Worm (Caenorhabditis elegans) whole organism, L1 larva: ENCODE measurements around the gene T10G3.3.
A peak's percentile ranks its signal among the peaks of the same experiment; 100 is the strongest.

Experiments
- C04F5.9 ChIP-seq: sonication (generic microtip); optimal IDR thresholded peaks from 2 replicates; lab custom pipeline; 2016; ENCODE audit warnings: missing genetic modification characterization, missing compliant biosample characterization
- F16B12.6 ChIP-seq: fragments of 150-350 bp; optimal IDR thresholded peaks from 2 replicates; lab custom pipeline; 2014; ENCODE audit warnings: missing biosample characterization, missing genetic modification characterization
- Y116A8C.19 ChIP-seq: sonication (generic microtip); optimal IDR thresholded peaks from 2 replicates; lab custom pipeline; 2016; ENCODE audit warnings: missing compliant biosample characterization, missing genetic modification characterization, borderline replicate concordance
- aha-1 ChIP-seq: fragments of 150-350 bp; optimal IDR thresholded peaks from 2 replicates; lab custom pipeline; 2014; ENCODE audit warnings: missing biosample characterization, missing genetic modification characterization
- aly-2 ChIP-seq: fragments of 150-350 bp; optimal IDR thresholded peaks from 2 replicates; lab custom pipeline; 2014; ENCODE audit warnings: missing biosample characterization, missing genetic modification characterization
- ama-1 ChIP-seq: fragments of 150-350 bp; optimal IDR thresholded peaks from 2 replicates; lab custom pipeline; 2014
- ceh-63 ChIP-seq: fragments of 200-800 bp; sonication (Bioruptor generic); optimal IDR thresholded peaks from 2 replicates; lab custom pipeline; 2018; ENCODE audit warnings: mild to moderate bottlenecking, missing genetic modification characterization, missing compliant biosample characterization
- ces-1 ChIP-seq: fragments of 150-350 bp; optimal IDR thresholded peaks from 2 replicates; lab custom pipeline; 2014; ENCODE audit warnings: missing biosample characterization, missing genetic modification reagents, missing genetic modification characterization
- dpl-1 ChIP-seq, 3 experiments: fragments of 150-350 bp in 2 of 3; sonication (generic microtip) in 1 of 3; optimal IDR thresholded peaks; 2 replicates each; lab custom pipeline; 2014 to 2017; ENCODE audit warnings: missing biosample characterization in 3 of 3, missing genetic modification characterization in 3 of 3, missing genetic modification reagents in 3 of 3
- dsc-1 ChIP-seq: sonication (generic microtip); optimal IDR thresholded peaks from 2 replicates; lab custom pipeline; 2016; ENCODE audit warnings: mild to moderate bottlenecking, missing genetic modification characterization, missing compliant biosample characterization
- efl-1 ChIP-seq, 4 experiments: fragments of 150-350 bp; optimal IDR thresholded peaks in 3 of 4; peaks in 1 of 4; 1 replicate in 1 of 4; 2 replicates in 3 of 4; lab custom pipeline; 2014; ENCODE audit warnings: missing biosample characterization in 2 of 4, missing genetic modification characterization in 2 of 4, missing genetic modification reagents in 2 of 4
- egl-13 ChIP-seq: sonication (generic microtip); optimal IDR thresholded peaks from 2 replicates; lab custom pipeline; 2016; ENCODE audit warnings: missing genotype, missing genetic modification reagents, missing genetic modification characterization, missing compliant biosample characterization
- elt-2 ChIP-seq: sonication (generic microtip); optimal IDR thresholded peaks from 2 replicates; lab custom pipeline; 2016; ENCODE audit warnings: missing genetic modification characterization, mild to moderate bottlenecking, inconsistent platforms, missing compliant biosample characterization, missing genetic modification reagents
- elt-3 ChIP-seq, 6 experiments: fragments of 150-350 bp in 1 of 6; sonication (generic microtip); optimal IDR thresholded peaks; 2 replicates each; lab custom pipeline; 2017 to 2018; ENCODE audit warnings: missing biosample characterization in 6 of 6, missing genetic modification characterization in 6 of 6, inconsistent platforms in 1 of 6
- ets-5 ChIP-seq: fragments of 200-800 bp; sonication (Bioruptor generic); IDR thresholded peaks from 2 replicates; pipeline ENCODE4 v1.3.6; 2022; ENCODE audit warnings: missing genetic modification characterization, missing compliant biosample characterization
- fkh-10 ChIP-seq: sonication (generic microtip); optimal IDR thresholded peaks from 2 replicates; lab custom pipeline; 2017; ENCODE audit warnings: missing biosample characterization, missing genetic modification reagents, missing genetic modification characterization
- fos-1 ChIP-seq: fragments of 150-350 bp; optimal IDR thresholded peaks from 2 replicates; lab custom pipeline; 2014; ENCODE audit warnings: missing biosample characterization, missing genetic modification characterization
- hlh-17 ChIP-seq: fragments of 200-800 bp; sonication (Bioruptor generic); optimal IDR thresholded peaks from 2 replicates; lab custom pipeline; 2018; ENCODE audit warnings: missing genetic modification characterization, mild to moderate bottlenecking, missing compliant biosample characterization, moderate library complexity, borderline replicate concordance
- hlh-4 ChIP-seq: sonication (generic microtip); optimal IDR thresholded peaks from 2 replicates; lab custom pipeline; 2016; ENCODE audit warnings: mild to moderate bottlenecking, missing genetic modification characterization, missing compliant biosample characterization
- hpl-2 ChIP-seq: fragments of 150-350 bp; optimal IDR thresholded peaks from 2 replicates; lab custom pipeline; 2014; ENCODE audit warnings: missing biosample characterization, missing genetic modification reagents, missing genetic modification characterization
- irx-1 ChIP-seq: sonication (generic microtip); optimal IDR thresholded peaks from 2 replicates; lab custom pipeline; 2016; ENCODE audit warnings: missing genetic modification characterization, missing compliant biosample characterization
- isw-1 ChIP-seq: fragments of 200-800 bp; sonication (Bioruptor generic); IDR thresholded peaks from 2 replicates; pipeline ENCODE4 v1.3.6; 2022; ENCODE audit warnings: missing genetic modification characterization, missing compliant biosample characterization
- lin-13 ChIP-seq: fragments of 150-350 bp; optimal IDR thresholded peaks from 2 replicates; lab custom pipeline; 2014; ENCODE audit warnings: missing biosample characterization, missing genetic modification reagents, missing genetic modification characterization
- lin-14 ChIP-seq: fragments of 200-800 bp; sonication (Bioruptor generic); optimal IDR thresholded peaks from 2 replicates; lab custom pipeline; 2018; ENCODE audit warnings: mild to moderate bottlenecking, missing genetic modification characterization, moderate library complexity, missing compliant biosample characterization
- lin-15B ChIP-seq: fragments of 150-350 bp; sonication (generic microtip); optimal IDR thresholded peaks from 3 replicates; lab custom pipeline; 2014; ENCODE audit warnings: missing biosample characterization, missing genetic modification characterization
- lin-35 ChIP-seq, 2 experiments: fragments of 150-350 bp; optimal IDR thresholded peaks; 2 replicates each; lab custom pipeline; 2014; ENCODE audit warnings: missing biosample characterization in 2 of 2, missing genetic modification characterization in 2 of 2, missing genetic modification reagents in 2 of 2
- lir-3 ChIP-seq: sonication (generic microtip); optimal IDR thresholded peaks from 2 replicates; lab custom pipeline; 2016; ENCODE audit warnings: mild to moderate bottlenecking, missing genetic modification characterization, moderate library complexity, missing compliant biosample characterization; ENCODE audit not compliant: poor library complexity
- lsy-2 ChIP-seq, 2 experiments: fragments of 150-350 bp; optimal IDR thresholded peaks; 2 replicates each; lab custom pipeline; 2014; ENCODE audit warnings: missing biosample characterization in 2 of 2, missing genetic modification characterization in 2 of 2
- mab-9 ChIP-seq: fragments of 200-800 bp; sonication (Bioruptor generic); IDR thresholded peaks from 2 replicates; pipeline ENCODE4 v1.3.6; 2022; ENCODE audit warnings: missing genetic modification reagents, missing genetic modification characterization, missing compliant biosample characterization
- mdl-1 ChIP-seq, 2 experiments: fragments of 150-350 bp; optimal IDR thresholded peaks; 2 replicates each; lab custom pipeline; 2014 to 2017; ENCODE audit warnings: missing biosample characterization in 2 of 2, missing genetic modification characterization in 2 of 2, inconsistent platforms in 1 of 2
- mef-2 ChIP-seq: fragments of 150-350 bp; optimal IDR thresholded peaks from 2 replicates; lab custom pipeline; 2014; ENCODE audit warnings: missing biosample characterization, missing genetic modification characterization
- mep-1 ChIP-seq: fragments of 150-350 bp; optimal IDR thresholded peaks from 2 replicates; lab custom pipeline; 2014; ENCODE audit warnings: missing biosample characterization, missing genetic modification characterization
- nhr-11 ChIP-seq: fragments of 150-350 bp; optimal IDR thresholded peaks from 2 replicates; lab custom pipeline; 2014; ENCODE audit warnings: missing biosample characterization, missing genetic modification characterization
- nhr-19 ChIP-seq: fragments of 200-800 bp; sonication (Bioruptor generic); conservative IDR thresholded peaks from 2 replicates; pipeline ENCODE4 v1.3.6; 2022; ENCODE audit warnings: missing genetic modification characterization, missing compliant biosample characterization
- nhr-28 ChIP-seq: fragments of 150-350 bp; optimal IDR thresholded peaks from 2 replicates; lab custom pipeline; 2014; ENCODE audit warnings: missing biosample characterization, missing genetic modification characterization
- nhr-77 ChIP-seq: fragments of 150-350 bp; optimal IDR thresholded peaks from 2 replicates; lab custom pipeline; 2014; ENCODE audit warnings: missing biosample characterization, missing genetic modification characterization
- nhr-85 ChIP-seq: sonication (generic microtip); peaks from one replicate; lab custom pipeline; 2016; ENCODE audit warnings: missing genetic modification characterization, inconsistent platforms, missing compliant biosample characterization
- pax-3 ChIP-seq: fragments of 200-800 bp; sonication (Bioruptor generic); optimal IDR thresholded peaks from 2 replicates; lab custom pipeline; 2018; ENCODE audit warnings: mild to moderate bottlenecking, missing genetic modification characterization, moderate library complexity, missing compliant biosample characterization
- rnt-1 ChIP-seq: sonication (generic microtip); optimal IDR thresholded peaks from 2 replicates; lab custom pipeline; 2016; ENCODE audit warnings: mild to moderate bottlenecking, missing genetic modification characterization, moderate library complexity, missing compliant biosample characterization
- skn-1 ChIP-seq: fragments of 150-350 bp; optimal IDR thresholded peaks from 2 replicates; lab custom pipeline; 2014; ENCODE audit warnings: missing biosample characterization, missing genetic modification characterization
- snpc-4 ChIP-seq: fragments of 150-350 bp; optimal IDR thresholded peaks from 2 replicates; lab custom pipeline; 2014; ENCODE audit warnings: missing biosample characterization, missing genetic modification characterization
- snu-23 ChIP-seq: sonication (generic microtip); optimal IDR thresholded peaks from 2 replicates; lab custom pipeline; 2016; ENCODE audit warnings: missing genetic modification characterization, missing compliant biosample characterization
- sox-4 ChIP-seq: sonication (generic microtip); optimal IDR thresholded peaks from 2 replicates; lab custom pipeline; 2016; ENCODE audit warnings: missing genetic modification characterization, missing compliant biosample characterization
- sptf-1 ChIP-seq: fragments of 150-350 bp; optimal IDR thresholded peaks from 2 replicates; lab custom pipeline; 2014; ENCODE audit warnings: missing biosample characterization, missing genetic modification characterization
- sup-37 ChIP-seq: fragments of 200-800 bp; sonication (Bioruptor generic); optimal IDR thresholded peaks from 2 replicates; lab custom pipeline; 2018; ENCODE audit warnings: mild to moderate bottlenecking, missing genetic modification characterization, missing compliant biosample characterization
- swsn-7 ChIP-seq: sonication (generic microtip); optimal IDR thresholded peaks from 2 replicates; lab custom pipeline; 2016; ENCODE audit warnings: missing genetic modification characterization, missing compliant biosample characterization
- tbx-2 ChIP-seq: sonication (generic microtip); optimal IDR thresholded peaks from 2 replicates; lab custom pipeline; 2016; ENCODE audit warnings: missing genetic modification characterization, missing compliant biosample characterization
- tlp-1 ChIP-seq: fragments of 150-350 bp; optimal IDR thresholded peaks from 2 replicates; lab custom pipeline; 2014; ENCODE audit warnings: missing biosample characterization, missing genetic modification characterization
- unc-130 ChIP-seq: fragments of 150-350 bp; optimal IDR thresholded peaks from 2 replicates; lab custom pipeline; 2017; ENCODE audit warnings: missing biosample characterization, missing genetic modification characterization, inconsistent platforms
- xbp-1 ChIP-seq: sonication (generic microtip); optimal IDR thresholded peaks from 2 replicates; lab custom pipeline; 2016; ENCODE audit warnings: missing genetic modification characterization, missing compliant biosample characterization
- zip-4 ChIP-seq: fragments of 200-800 bp; sonication (Bioruptor generic); optimal IDR thresholded peaks from 2 replicates; lab custom pipeline; 2018; ENCODE audit warnings: mild to moderate bottlenecking, missing genetic modification characterization, moderate library complexity, missing compliant biosample characterization
- ztf-11 ChIP-seq, 2 experiments: sonication (generic microtip); optimal IDR thresholded peaks; 2 replicates each; lab custom pipeline; 2016 to 2017; ENCODE audit warnings: missing genetic modification characterization in 2 of 2, missing biosample characterization in 1 of 2, missing compliant biosample characterization in 1 of 2
- ztf-4 ChIP-seq: fragments of 150-350 bp; optimal IDR thresholded peaks from 2 replicates; lab custom pipeline; 2014; ENCODE audit warnings: missing biosample characterization, missing genetic modification characterization

Gene T10G3.3

ce11 chrV:13462974-13463373 lies 27.0 kb downstream of the T10G3.3 start, which contains the start of gene frm-10:
frm-10 (plus strand) TSS chrV:13463207.
- TF ChIP-seq aly-2 (no peak), sup-37 (GFP tag; lab: Kevin White, UChicago) (no peak), skn-1 (tag; lab: Kevin White, UChicago) (peak; percentile 79), lin-14 (GFP tag; lab: Kevin White, UChicago) (peak; percentile 88), fkh-10 (no peak), F16B12.6 (tag; lab: Kevin White, UChicago) (peak; percentile 60), nhr-77 (tag; lab: Kevin White, UChicago) (peak; percentile 44), snu-23 (GFP tag; lab: Kevin White, UChicago) (peak; percentile 75), swsn-7 (tag; lab: Kevin White, UChicago) (peak; percentile 62), unc-130 (tag; lab: Kevin White, UChicago) (no peak), mep-1 (peak; percentile 54), lin-13 (GFP tag; lab: Kevin White, UChicago) (peak; percentile 43), isw-1 (GFP tag; lab: Robert Waterston, UW) (peak; percentile 23; the same call in 1 of the 2 replicates), snpc-4 (tag; lab: Kevin White, UChicago) (peak; percentile 31), ets-5 (GFP tag; lab: Robert Waterston, UW) (no peak), sox-4 (tag; lab: Kevin White, UChicago) (no peak), tlp-1 (tag; lab: Kevin White, UChicago) (no peak), xbp-1 (peak; percentile 30), nhr-28 (tag; lab: Kevin White, UChicago) (peak; percentile 28), ztf-4 (no peak), dsc-1 (peak; percentile 20), ztf-11 (tag; optimal IDR thresholded peaks at IDR 0.05; lab: Kevin White, UChicago) (no peak), dpl-1 (GFP tag; optimal IDR thresholded peaks at IDR 0.05; lab: Kevin White, UChicago) (peak; percentile 44 to 65 (median 61)), ama-1 (lab: Kevin White, UChicago) (no peak), egl-13 (tag; lab: Kevin White, UChicago) (no peak), fos-1 (tag; lab: Kevin White, UChicago) (no peak), rnt-1 (tag; lab: Kevin White, UChicago) (peak; percentile 72), efl-1 (optimal IDR thresholded peaks at IDR 0.05; lab: Kevin White, UChicago) (peak; percentile 54 to 71), efl-1 (GFP tag; optimal IDR thresholded peaks at IDR 0.05 in 1 of 2; lab: Kevin White, UChicago) (peak; percentile 50 to 95), hlh-4 (no peak), mab-9 (GFP tag; lab: Robert Waterston, UW) (no peak), aha-1 (no peak), tbx-2 (tag; lab: Kevin White, UChicago) (peak; percentile 45), nhr-11 (tag; lab: Kevin White, UChicago) (no peak), zip-4 (GFP tag; lab: Kevin White, UChicago) (peak; percentile 96), lin-15B (no peak), C04F5.9 (tag; lab: Kevin White, UChicago) (no peak), hlh-17 (GFP tag; lab: Kevin White, UChicago) (no peak), mdl-1 (tag; optimal IDR thresholded peaks at IDR 0.05; lab: Kevin White, UChicago) (peak in 1 of 2 experiments; percentile 84), pax-3 (tag; lab: Kevin White, UChicago) (peak; percentile 58), nhr-85 (tag; lab: Kevin White, UChicago) (peak; percentile 70), hpl-2 (peak; percentile 56), lir-3 (peak; percentile 30), Y116A8C.19 (tag; lab: Kevin White, UChicago) (no peak), ces-1 (GFP tag; lab: Kevin White, UChicago) (no peak), elt-3 (tag; optimal IDR thresholded peaks at IDR 0.05; lab: Kevin White, UChicago) (peak in 2 of 6 experiments; percentile 33 to 45), lsy-2 (tag; optimal IDR thresholded peaks at IDR 0.05; lab: Kevin White, UChicago) (peak; percentile 52 to 67), lin-35 (GFP tag; optimal IDR thresholded peaks at IDR 0.05; lab: Kevin White, UChicago) (peak; percentile 53 to 79), nhr-19 (GFP tag; lab: Robert Waterston, UW) (peak; percentile 39), irx-1 (tag; lab: Kevin White, UChicago) (no peak), elt-2 (tag; lab: Kevin White, UChicago) (peak; percentile 88), sptf-1 (no peak), mef-2 (tag; lab: Kevin White, UChicago) (no peak), ceh-63 (no peak)
